Worm (Caenorhabditis elegans) whole organism, L4/young adult: ENCODE results near the gene F08D12.7.

Experiments used
- W03F9.2 ChIP-seq: fragments of 150-350 bp; optimal IDR thresholded peaks from 2 replicates; lab custom pipeline; 2014; ENCODE audit warnings: missing biosample characterization, missing genetic modification characterization
- dao-5 ChIP-seq: sonication (generic microtip); optimal IDR thresholded peaks from 2 replicates; lab custom pipeline; 2016; ENCODE audit warnings: missing genotype, missing genetic modification characterization, moderate library complexity, missing compliant biosample characterization
- him-1 ChIP-seq: sonication (generic microtip); optimal IDR thresholded peaks from 2 replicates; lab custom pipeline; 2016; ENCODE audit warnings: missing genotype, missing genetic modification reagents, missing genetic modification characterization, missing compliant biosample characterization

DNA sequence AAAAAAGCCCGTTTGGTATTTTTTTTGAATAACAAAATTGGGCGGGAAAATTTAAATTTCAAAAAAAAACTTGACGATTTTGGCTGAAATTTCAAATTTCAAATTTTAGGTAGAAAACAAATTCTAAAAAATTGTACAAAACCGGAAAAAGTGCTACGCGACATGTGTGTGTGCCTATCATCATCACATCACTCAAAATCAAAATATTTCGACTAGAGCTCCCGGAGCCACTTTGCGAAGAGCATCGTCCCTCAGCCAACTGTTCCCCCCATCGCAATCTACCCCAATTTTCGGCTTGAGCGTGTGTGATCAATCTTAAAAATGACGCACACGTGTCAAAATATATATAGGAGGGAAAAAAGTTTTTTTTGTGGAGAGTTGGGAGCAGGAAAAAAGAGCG is 42.1 kb downstream of the F08D12.7 start:
- TF ChIP-seq him-1 (tag; lab: Kevin White, UChicago) (no peak), W03F9.2 (tag; lab: Kevin White, UChicago) (no peak), dao-5 (no peak)
